Fruit fly (Drosophila melanogaster): ENCODE results near the gene CG34269.

DNA sequence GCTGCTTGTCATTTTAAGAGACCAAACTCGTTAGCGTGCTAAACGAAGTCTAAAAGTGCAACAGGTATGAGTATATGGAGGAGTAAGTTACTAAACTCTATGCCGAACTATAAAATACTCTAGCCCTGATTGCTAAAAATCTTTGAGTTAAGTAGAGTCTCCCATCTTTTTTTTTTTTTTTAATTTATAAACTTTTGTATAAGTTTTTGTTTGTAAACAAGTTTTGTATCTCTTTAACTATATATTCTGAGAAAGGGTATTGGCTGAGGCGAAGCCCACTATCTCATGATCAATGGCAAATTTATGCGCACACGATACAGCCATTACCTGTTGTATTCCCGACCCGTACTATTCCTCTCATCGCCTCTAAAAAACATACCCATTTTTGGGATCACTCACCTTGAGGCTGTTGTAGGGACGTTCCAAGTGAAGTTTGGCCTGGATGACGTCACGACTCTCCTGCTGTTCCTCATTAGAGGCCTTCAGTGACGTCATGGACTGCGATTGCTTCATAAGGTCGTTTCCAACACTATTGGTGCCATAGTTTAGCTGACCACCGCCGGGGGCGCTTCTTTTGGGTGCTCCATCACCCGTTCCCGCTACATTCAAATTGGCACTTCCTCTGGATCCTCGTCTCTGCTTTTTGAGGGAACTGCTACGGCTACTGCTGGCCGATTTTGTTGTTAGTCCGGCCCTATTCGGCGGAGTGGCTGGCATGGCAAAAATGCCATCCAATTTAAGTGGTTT, 20.4 kb upstream of the CG34269 start:
- TF ChIP-seq pan (optimal IDR thresholded peaks at IDR 0.05) (no peak), EcR (GFP tag; optimal IDR thresholded peaks at IDR 0.05) (no peak), usp (GFP tag; optimal IDR thresholded peaks at IDR 0.05) (no peak), psq (optimal IDR thresholded peaks at IDR 0.05) (no peak)
